Fruit fly (Drosophila melanogaster) whole organism, embryonic: ENCODE results near the gene Pdh.

ENCODE experiments used
- Aef1 ChIP-seq: fragments of 200-800 bp; sonication (Bioruptor generic); IDR thresholded peaks from 3 replicates; pipeline ENCODE4 v1.3.6; 2022; ENCODE audit warnings: missing biosample characterization, missing genetic modification characterization
- BtbVII ChIP-seq: fragments of 200-800 bp; sonication (Bioruptor generic); optimal IDR thresholded peaks from 3 replicates; lab custom pipeline; 2017; ENCODE audit warnings: missing biosample characterization, mild to moderate bottlenecking, missing genetic modification characterization
- CG10209 ChIP-seq: fragments of 200-800 bp; sonication (Bioruptor generic); optimal IDR thresholded peaks from 3 replicates; lab custom pipeline; 2017; ENCODE audit warnings: missing biosample characterization, mild to moderate bottlenecking, missing genetic modification characterization, missing genetic modification reagents
- CG11504 ChIP-seq: fragments of 200-800 bp; sonication (Bioruptor generic); optimal IDR thresholded peaks from 3 replicates; lab custom pipeline; 2019; ENCODE audit warnings: missing biosample characterization, mild to moderate bottlenecking, missing genetic modification characterization, moderate library complexity
- CG12155 ChIP-seq: fragments of 200-800 bp; sonication (Bioruptor generic); optimal IDR thresholded peaks from 3 replicates; lab custom pipeline; 2016; ENCODE audit warnings: missing biosample characterization, missing genetic modification characterization
- CG13894 ChIP-seq: fragments of 200-800 bp; sonication (Bioruptor generic); optimal IDR thresholded peaks from 3 replicates; lab custom pipeline; 2018; ENCODE audit warnings: missing biosample characterization, mild to moderate bottlenecking, missing genetic modification characterization, moderate library complexity
- CG14667 ChIP-seq: fragments of 200-800 bp; sonication (Bioruptor generic); IDR thresholded peaks from 2 replicates; pipeline ENCODE4 v1.3.6; 2022; ENCODE audit warnings: missing biosample characterization, missing genetic modification characterization
- CG15011 ChIP-seq: fragments of 200-800 bp; sonication (Bioruptor generic); optimal IDR thresholded peaks from 3 replicates; lab custom pipeline; 2018; ENCODE audit warnings: missing biosample characterization, mild to moderate bottlenecking, missing genetic modification characterization
- CG17385 ChIP-seq: fragments of 200-800 bp; sonication (Bioruptor generic); optimal IDR thresholded peaks from 3 replicates; lab custom pipeline; 2018; ENCODE audit warnings: missing biosample characterization, mild to moderate bottlenecking, missing genetic modification characterization
- CG17829 ChIP-seq: fragments of 200-800 bp; optimal IDR thresholded peaks from 2 replicates; lab custom pipeline; 2019; ENCODE audit warnings: missing biosample characterization, mild to moderate bottlenecking, missing genetic modification characterization, moderate library complexity
- CG3065 ChIP-seq: fragments of 200-800 bp; sonication (Bioruptor generic); optimal IDR thresholded peaks from 2 replicates; lab custom pipeline; 2016; ENCODE audit warnings: missing biosample characterization, missing genetic modification characterization
- CG31224 ChIP-seq: fragments of 200-800 bp; sonication (Bioruptor generic); IDR thresholded peaks from 2 replicates; pipeline ENCODE4 v1.3.6; 2022; ENCODE audit warnings: missing biosample characterization, missing genetic modification characterization
- CG31441 ChIP-seq: fragments of 200-800 bp; sonication (Bioruptor generic); IDR thresholded peaks from 2 replicates; pipeline ENCODE4 v1.3.6; 2022; ENCODE audit warnings: missing biosample characterization, missing genetic modification characterization
- CG32772 ChIP-seq: fragments of 200-800 bp; sonication (Bioruptor generic); IDR thresholded peaks from 2 replicates; pipeline ENCODE4 v1.3.6; 2022; ENCODE audit warnings: missing biosample characterization, missing genetic modification characterization
- CG3407 ChIP-seq: fragments of 200-800 bp; sonication (Bioruptor generic); optimal IDR thresholded peaks from 2 replicates; lab custom pipeline; 2018; ENCODE audit warnings: missing biosample characterization, mild to moderate bottlenecking, missing genetic modification characterization
- CG4404 ChIP-seq: fragments of 200-800 bp; sonication (Bioruptor generic); IDR thresholded peaks from 2 replicates; pipeline ENCODE4 v1.3.6; 2022; ENCODE audit warnings: missing biosample characterization, missing genetic modification characterization
- CG4707 ChIP-seq: fragments of 200-800 bp; sonication (Bioruptor generic); optimal IDR thresholded peaks from 2 replicates; lab custom pipeline; 2018; ENCODE audit warnings: missing biosample characterization, mild to moderate bottlenecking, missing genetic modification characterization, moderate library complexity
- CG6854 ChIP-seq: fragments of 200-800 bp; sonication (Bioruptor generic); optimal IDR thresholded peaks from 3 replicates; lab custom pipeline; 2017; ENCODE audit warnings: missing biosample characterization, mild to moderate bottlenecking, missing genetic modification characterization
- CG7556 ChIP-seq: fragments of 200-800 bp; sonication (Bioruptor generic); optimal IDR thresholded peaks from 2 replicates; lab custom pipeline; 2017; ENCODE audit warnings: missing biosample characterization, mild to moderate bottlenecking, missing genetic modification characterization
- CG7786 ChIP-seq: fragments of 200-800 bp; sonication (Bioruptor generic); optimal IDR thresholded peaks from 2 replicates; lab custom pipeline; 2016; ENCODE audit warnings: missing biosample characterization, missing genetic modification characterization
- CG7839 ChIP-seq: fragments of 200-800 bp; sonication (Bioruptor generic); optimal IDR thresholded peaks from 3 replicates; lab custom pipeline; 2018; ENCODE audit warnings: missing biosample characterization, mild to moderate bottlenecking, missing genetic modification characterization, moderate library complexity
- CG8089 ChIP-seq: fragments of 200-800 bp; sonication (Bioruptor generic); optimal IDR thresholded peaks from 3 replicates; lab custom pipeline; 2016; ENCODE audit warnings: missing biosample characterization, missing genetic modification characterization
- CG8359 ChIP-seq: fragments of 200-800 bp; sonication (Bioruptor generic); optimal IDR thresholded peaks from 2 replicates; lab custom pipeline; 2017; ENCODE audit warnings: missing biosample characterization, mild to moderate bottlenecking, missing genetic modification characterization, borderline replicate concordance
- CG9609 ChIP-seq: fragments of 200-800 bp; sonication (Bioruptor generic); optimal IDR thresholded peaks from 3 replicates; lab custom pipeline; 2016; ENCODE audit warnings: missing biosample characterization, missing genetic modification characterization
- CG9817 ChIP-seq: fragments of 200-800 bp; sonication (Bioruptor generic); optimal IDR thresholded peaks from 2 replicates; lab custom pipeline; 2018; ENCODE audit warnings: missing biosample characterization, mild to moderate bottlenecking, missing genetic modification characterization, moderate library complexity
- CG9876 ChIP-seq: fragments of 200-800 bp; sonication (Bioruptor generic); optimal IDR thresholded peaks from 2 replicates; lab custom pipeline; 2016; ENCODE audit warnings: missing biosample characterization, missing genetic modification characterization
- CoRest ChIP-seq: fragments of 200-800 bp; sonication (Bioruptor generic); optimal IDR thresholded peaks from 3 replicates; lab custom pipeline; 2018; ENCODE audit warnings: missing biosample characterization, mild to moderate bottlenecking, missing genetic modification characterization, moderate library complexity
- Dad ChIP-seq: fragments of 200-800 bp; sonication (Bioruptor generic); optimal IDR thresholded peaks from 3 replicates; lab custom pipeline; 2016; ENCODE audit warnings: missing biosample characterization, missing genetic modification characterization
- Dek ChIP-seq: fragments of 200-800 bp; sonication (Bioruptor generic); optimal IDR thresholded peaks from 3 replicates; lab custom pipeline; 2019; ENCODE audit warnings: missing biosample characterization, mild to moderate bottlenecking, missing genetic modification characterization, moderate library complexity
- Doc3 ChIP-seq: fragments of 200-800 bp; sonication (Bioruptor generic); IDR thresholded peaks from 3 replicates; pipeline ENCODE4 v1.3.6; 2022; ENCODE audit warnings: missing biosample characterization, missing genetic modification characterization; ENCODE audit not compliant: partially characterized antibody
- Dref ChIP-seq: fragments of 200-800 bp; sonication (Bioruptor generic); IDR thresholded peaks from 2 replicates; pipeline ENCODE4 v1.3.6; 2022; ENCODE audit warnings: missing biosample characterization, missing genetic modification characterization
- Ets65A ChIP-seq: fragments of 200-800 bp; sonication (Bioruptor generic); peaks from one replicate; lab custom pipeline; 2016; ENCODE audit warnings: missing biosample characterization, missing genetic modification characterization
- Fer1 ChIP-seq: fragments of 200-800 bp; sonication (Bioruptor generic); optimal IDR thresholded peaks from 2 replicates; lab custom pipeline; 2017; ENCODE audit warnings: missing biosample characterization, mild to moderate bottlenecking, missing genetic modification characterization
- Hmx ChIP-seq: fragments of 200-800 bp; sonication (Bioruptor generic); optimal IDR thresholded peaks from 2 replicates; lab custom pipeline; 2016; ENCODE audit warnings: missing biosample characterization, missing genetic modification characterization
- NK7.1 ChIP-seq: fragments of 200-800 bp; sonication (Bioruptor generic); optimal IDR thresholded peaks from 3 replicates; lab custom pipeline; 2016; ENCODE audit warnings: missing biosample characterization, missing genetic modification characterization
- Rfx ChIP-seq: fragments of 200-800 bp; sonication (Bioruptor generic); IDR thresholded peaks from 2 replicates; pipeline ENCODE4 v1.3.6; 2022; ENCODE audit warnings: missing biosample characterization, missing genetic modification characterization
- dmrt11E ChIP-seq: fragments of 200-800 bp; sonication (Bioruptor generic); optimal IDR thresholded peaks from 3 replicates; lab custom pipeline; 2018; ENCODE audit warnings: missing biosample characterization, mild to moderate bottlenecking, missing genetic modification characterization, moderate library complexity
- grn ChIP-seq: fragments of 200-800 bp; sonication (Bioruptor generic); optimal IDR thresholded peaks from 3 replicates; lab custom pipeline; 2017; ENCODE audit warnings: missing biosample characterization, missing genetic modification characterization
- gro ChIP-seq: fragments of 200-800 bp; sonication (Bioruptor generic); optimal IDR thresholded peaks from 2 replicates; lab custom pipeline; 2016; ENCODE audit warnings: missing biosample characterization, missing genetic modification characterization
- jing ChIP-seq: fragments of 200-800 bp; sonication (Bioruptor generic); optimal IDR thresholded peaks from 2 replicates; lab custom pipeline; 2018; ENCODE audit warnings: missing biosample characterization, mild to moderate bottlenecking, missing genetic modification characterization
- kni ChIP-seq: fragments of 200-800 bp; sonication (Bioruptor generic); optimal IDR thresholded peaks from 3 replicates; lab custom pipeline; 2017; ENCODE audit warnings: mild to moderate bottlenecking, missing biosample characterization, missing genetic modification reagents, missing genetic modification characterization
- lola ChIP-seq, 3 experiments: fragments of >200 bp in 2 of 3; fragments of 200-800 bp in 1 of 3; sonication (Bioruptor generic) in 1 of 3; optimal IDR thresholded peaks; 2 replicates each; lab custom pipeline; 2017 to 2019; ENCODE audit warnings: missing biosample characterization in 3 of 3, missing genetic modification characterization in 3 of 3, mild to moderate bottlenecking in 1 of 3, moderate library complexity in 1 of 3
- lov ChIP-seq, 2 experiments: fragments of 200-800 bp in 1 of 2; fragments of >200 bp in 1 of 2; sonication (Bioruptor generic) in 1 of 2; IDR thresholded peaks in 1 of 2; optimal IDR thresholded peaks in 1 of 2; 2 replicates in 1 of 2; 3 replicates in 1 of 2; pipeline versions ENCODE4 v1.3.6 to Lab custom; 2017 to 2022; ENCODE audit warnings: missing biosample characterization in 1 of 2, missing genetic modification characterization in 1 of 2
- maf-S ChIP-seq: fragments of 200-800 bp; sonication (Bioruptor generic); optimal IDR thresholded peaks from 2 replicates; lab custom pipeline; 2016; ENCODE audit warnings: missing biosample characterization, missing genetic modification characterization
- pan ChIP-seq, 4 experiments: fragments of >200 bp in 3 of 4; fragments of 200-800 bp in 1 of 4; sonication (Bioruptor generic) in 1 of 4; optimal IDR thresholded peaks in 3 of 4; IDR thresholded peaks in 1 of 4; 2 replicates each; pipeline versions ENCODE4 v1.3.6 to Lab custom; 2017 to 2022; ENCODE audit warnings: missing biosample characterization in 2 of 4, missing genetic modification characterization in 2 of 4, mixed read lengths in 1 of 4
- ro ChIP-seq: fragments of 200-800 bp; sonication (Bioruptor generic); IDR thresholded peaks from 2 replicates; pipeline ENCODE4 v1.3.6; 2022; ENCODE audit warnings: missing biosample characterization, missing genetic modification characterization
- tgo ChIP-seq: fragments of 200-800 bp; sonication (Bioruptor generic); IDR thresholded peaks from 3 replicates; pipeline ENCODE4 v1.3.6; 2022; ENCODE audit warnings: missing biosample characterization, missing genetic modification characterization
- twi ChIP-seq: fragments of 200-800 bp; optimal IDR thresholded peaks from 2 replicates; lab custom pipeline; 2019; ENCODE audit warnings: missing biosample characterization, mild to moderate bottlenecking, missing genetic modification characterization, moderate library complexity
- z ChIP-seq: fragments of 200-800 bp; sonication (Bioruptor generic); IDR thresholded peaks from 3 replicates; pipeline ENCODE4 v1.3.6; 2022; ENCODE audit warnings: missing biosample characterization, missing genetic modification characterization

The Pdh gene

DNA sequence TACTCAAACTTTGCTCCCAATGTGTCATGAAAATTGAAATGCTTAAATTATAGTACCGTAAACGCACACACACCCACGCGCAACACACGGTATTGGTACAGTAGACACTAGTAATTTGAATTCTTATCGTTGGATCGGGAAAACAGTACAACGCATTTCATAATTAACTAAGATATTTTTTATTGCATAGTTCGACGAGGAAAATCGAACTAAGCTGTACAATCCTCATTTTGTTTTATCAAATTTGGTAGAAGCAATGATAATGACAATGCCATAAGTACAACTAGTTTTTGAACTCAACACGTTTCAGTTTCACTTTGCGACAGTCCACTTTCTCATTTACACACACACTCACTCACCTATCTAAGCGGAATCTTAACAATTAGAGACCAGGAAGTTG is 26.7 kb upstream of the Pdh start (continued):
- TF ChIP-seq grn (GFP tag; lab: Kevin White, UChicago): no peak
- TF ChIP-seq CG8359 (GFP tag; lab: Kevin White, UChicago): peak; percentile 11
- no peak for TF ChIP-seq CG3065 (GFP tag; lab: Kevin White, UChicago)
- peak; percentile 74 for TF ChIP-seq Dek (tag; lab: Kevin White, UChicago)
- TF ChIP-seq Ets65A: peak; percentile 61
- peak; percentile 73 for TF ChIP-seq CoRest
- TF ChIP-seq ro: no peak
- peak; percentile 66 for TF ChIP-seq CG17829
- TF ChIP-seq kni (GFP tag; lab: Kevin White, UChicago): peak; percentile 66
- TF ChIP-seq Doc3: no peak
- TF ChIP-seq CG15011 (GFP tag; lab: Kevin White, UChicago): peak; percentile 16
- peak; percentile 51 for TF ChIP-seq dmrt11E (tag; lab: Kevin White, UChicago)
- peak; percentile 78 for TF ChIP-seq CG7839 (tag; lab: Kevin White, UChicago)
- TF ChIP-seq Dad: no peak
- TF ChIP-seq CG31441 (GFP tag; lab: Robert Waterston, UW): peak; percentile 54; the same call in 1 of the 2 replicates
- TF ChIP-seq gro (GFP tag; lab: Kevin White, UChicago): peak; percentile 83
- TF ChIP-seq Hmx (GFP tag; lab: Kevin White, UChicago): peak; percentile 5
- TF ChIP-seq CG31224: peak; percentile 42
- no peak for TF ChIP-seq pan (optimal IDR thresholded peaks at IDR 0.05; lab: Kevin White, UChicago)
- peak in 1 of 2 experiments; percentile 54 for TF ChIP-seq pan (GFP tag; optimal IDR thresholded peaks at IDR 0.05 in 1 of 2, IDR thresholded peaks at IDR 0.05 in 1 of 2)
- TF ChIP-seq CG12155 (GFP tag; lab: Kevin White, UChicago): peak; percentile 55
- peak; percentile 28 for TF ChIP-seq CG3407 (GFP tag; lab: Kevin White, UChicago)
- no peak for TF ChIP-seq lov (optimal IDR thresholded peaks at IDR 0.05; lab: Kevin White, UChicago)
- TF ChIP-seq lov (GFP tag; IDR thresholded peaks at IDR 0.05; lab: Robert Waterston, UW): no peak
- peak; percentile 58 for TF ChIP-seq tgo (GFP tag; lab: Robert Waterston, UW)
- TF ChIP-seq CG4404 (GFP tag; lab: Robert Waterston, UW): peak; percentile 22; the same call in 1 of the 2 replicates
- no peak for TF ChIP-seq Dref (GFP tag; lab: Robert Waterston, UW)
- TF ChIP-seq Rfx: 0 out of 2 replicates have a peak, but pooled peaks have one; percentile 69
- TF ChIP-seq maf-S (GFP tag; lab: Kevin White, UChicago): peak; percentile 46
- TF ChIP-seq CG11504: no peak
- no peak for TF ChIP-seq jing
- TF ChIP-seq lola (GFP tag; optimal IDR thresholded peaks at IDR 0.05; lab: Kevin White, UChicago): peak in 1 of 3 experiments; percentile 59
- peak; percentile 75 for TF ChIP-seq CG7786 (GFP tag; lab: Kevin White, UChicago)
- TF ChIP-seq CG4707: peak; percentile 16
- no peak for TF ChIP-seq CG32772 (GFP tag; lab: Robert Waterston, UW)
- peak; percentile 58 for TF ChIP-seq CG8089 (GFP tag; lab: Kevin White, UChicago)
- peak; percentile 38 for TF ChIP-seq CG13894 (tag; lab: Kevin White, UChicago)
- TF ChIP-seq CG9876 (GFP tag; lab: Kevin White, UChicago): peak; percentile 46
- TF ChIP-seq CG9817 (tag; lab: Kevin White, UChicago): peak; percentile 78
- peak; percentile 69 for TF ChIP-seq CG6854 (GFP tag; lab: Kevin White, UChicago)
- TF ChIP-seq CG14667 (GFP tag; lab: Robert Waterston, UW): peak; percentile 44; the same call in 1 of the 2 replicates
- TF ChIP-seq z (GFP tag; lab: Robert Waterston, UW): no peak
- peak; percentile 42 for TF ChIP-seq twi
- peak; percentile 74 for TF ChIP-seq Fer1 (GFP tag; lab: Kevin White, UChicago)
- peak; percentile 42; the same call in 1 of the 3 replicates for TF ChIP-seq Aef1 (GFP tag; lab: Robert Waterston, UW)
- peak; percentile 50 for TF ChIP-seq CG9609 (GFP tag; lab: Kevin White, UChicago)
- peak; percentile 56 for TF ChIP-seq CG10209 (GFP tag; lab: Kevin White, UChicago)
- TF ChIP-seq CG17385 (GFP tag; lab: Kevin White, UChicago): peak; percentile 78
- peak; percentile 67 for TF ChIP-seq CG7556 (GFP tag; lab: Kevin White, UChicago)
- peak; percentile 33 for TF ChIP-seq NK7.1 (GFP tag; lab: Kevin White, UChicago)
- TF ChIP-seq BtbVII (GFP tag; lab: Kevin White, UChicago): peak; percentile 81
